Worm (Caenorhabditis elegans) whole organism, L4/young adult: Measurements from ENCODE around the gene nhr-114.

Source experiments
- W03F9.2 ChIP-seq: fragments of 150-350 bp; optimal IDR thresholded peaks from 2 replicates; lab custom pipeline; 2014; ENCODE audit warnings: missing biosample characterization, missing genetic modification characterization
- dao-5 ChIP-seq: sonication (generic microtip); optimal IDR thresholded peaks from 2 replicates; lab custom pipeline; 2016; ENCODE audit warnings: missing genotype, missing genetic modification characterization, moderate library complexity, missing compliant biosample characterization
- him-1 ChIP-seq: sonication (generic microtip); optimal IDR thresholded peaks from 2 replicates; lab custom pipeline; 2016; ENCODE audit warnings: missing genotype, missing genetic modification reagents, missing genetic modification characterization, missing compliant biosample characterization

Gene nhr-114

ce11 chrV:4216902-4217301 is 29.9 kb downstream of the nhr-114 start:
- TF ChIP-seq him-1 (tag; lab: Kevin White, UChicago) (no peak), W03F9.2 (tag; lab: Kevin White, UChicago) (no peak), dao-5 (tag; lab: Kevin White, UChicago) (no peak)

ce11 chrV:4218268-4218667 is 31.3 kb downstream of the nhr-114 start:
- TF ChIP-seq dao-5 (tag; lab: Kevin White, UChicago) (no peak), W03F9.2 (tag; lab: Kevin White, UChicago) (no peak), him-1 (tag; lab: Kevin White, UChicago) (no peak)

ce11 chrV:4219342-4219741 is 32.3 kb downstream of the nhr-114 start, which contains the start of gene nlp-9:
TSS of gene nlp-9 (plus strand) at chrV:4219642.
- TF ChIP-seq W03F9.2 (tag; lab: Kevin White, UChicago) = no peak
- no peak for TF ChIP-seq dao-5 (tag; lab: Kevin White, UChicago)

ce11 chrV:4236118-4236517 is 49.1 kb downstream of the nhr-114 start, which contains the start of gene nlp-13:
TSS of gene nlp-13 (plus strand) at chrV:4236418.
- TF ChIP-seq him-1 (tag; lab: Kevin White, UChicago) (no peak), dao-5 (tag; lab: Kevin White, UChicago) (no peak), W03F9.2 (tag; lab: Kevin White, UChicago) (no peak)
